Worm (Caenorhabditis elegans) whole organism, L2 larva: ENCODE results near the gene Y105C5A.1.
A peak's percentile ranks its signal among the peaks of the same experiment; 100 is the strongest.

Source experiments
- blmp-1 ChIP-seq: sonication (generic microtip); optimal IDR thresholded peaks from 2 replicates; lab custom pipeline; 2017; ENCODE audit warnings: missing genetic modification characterization, mild to moderate bottlenecking, missing compliant biosample characterization, antibody characterized with exemption, moderate library complexity; ENCODE audit not compliant: insufficient read depth
- elt-1 ChIP-seq: fragments of 150-350 bp; optimal IDR thresholded peaks from 2 replicates; lab custom pipeline; 2014; ENCODE audit warnings: missing biosample characterization, missing genetic modification characterization
- mdl-1 ChIP-seq, 2 experiments: fragments of 150-350 bp in 1 of 2; sonication (generic microtip) in 1 of 2; optimal IDR thresholded peaks; 2 replicates each; lab custom pipeline; 2017; ENCODE audit warnings: missing biosample characterization in 2 of 2, missing genetic modification characterization in 2 of 2
- nhr-11 ChIP-seq: fragments of 150-350 bp; optimal IDR thresholded peaks from 2 replicates; lab custom pipeline; 2014; ENCODE audit warnings: missing biosample characterization, missing genetic modification characterization
- nhr-129 ChIP-seq: fragments of 150-350 bp; optimal IDR thresholded peaks from 2 replicates; lab custom pipeline; 2014; ENCODE audit warnings: missing biosample characterization, missing genetic modification characterization

DNA sequence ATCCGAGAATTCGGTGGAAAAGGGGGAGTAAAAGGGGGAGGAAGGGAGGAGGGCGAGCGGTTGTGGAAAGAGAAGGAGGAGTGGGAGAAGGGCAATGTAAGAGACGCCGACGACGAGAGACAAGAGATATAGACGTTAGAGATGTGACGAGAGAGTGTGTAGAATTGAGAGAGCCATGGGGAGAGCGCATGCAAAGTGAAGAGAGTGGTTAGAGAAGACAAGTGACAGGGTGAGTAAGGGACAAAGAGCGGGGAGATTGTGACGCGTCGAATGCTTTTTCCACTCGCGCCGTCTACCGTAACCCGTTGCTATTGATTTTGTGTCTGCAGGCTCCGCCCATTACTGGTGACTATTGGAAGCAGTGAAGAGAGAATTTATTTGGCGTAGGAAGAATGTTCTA, 6.5 kb upstream of the Y105C5A.1 start:
- no peak for TF ChIP-seq elt-1 (tag; lab: Kevin White, UChicago)
- peak in 1 of 2 experiments; percentile 72 for TF ChIP-seq mdl-1 (tag; optimal IDR thresholded peaks at IDR 0.05; lab: Kevin White, UChicago)
- TF ChIP-seq nhr-11 (tag; lab: Kevin White, UChicago): no peak
- TF ChIP-seq blmp-1 (tag; lab: Kevin White, UChicago): peak; percentile 41
- peak; percentile 77 for TF ChIP-seq nhr-129
